Worm (Caenorhabditis elegans): ENCODE measurements around the gene ins-8.

Gene ins-8

DNA sequence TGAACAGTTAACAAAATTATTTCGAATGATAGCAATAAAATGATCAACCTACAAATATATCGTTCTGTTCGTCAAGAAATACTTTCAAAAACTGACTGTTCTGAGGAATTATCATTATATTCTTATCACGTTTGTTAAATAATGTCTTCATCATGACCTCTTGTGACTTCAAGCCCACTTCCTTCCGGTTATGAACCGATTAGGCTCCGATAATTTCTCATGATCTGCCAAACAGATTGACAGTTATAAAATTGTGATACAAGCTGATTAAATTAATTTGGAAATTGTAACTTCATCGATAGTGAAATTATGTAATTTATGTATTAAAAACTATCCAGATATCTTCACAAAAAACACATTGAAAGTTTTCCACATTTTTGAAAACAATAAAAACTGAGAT, at the start of gene ins-8:
TSS of gene ins-8 (minus strand) at position 101 of the 400 bp plus-strand sequence.
- TF ChIP-seq mxl-2 (GFP tag; conservative IDR thresholded peaks at IDR 0.05) (no peak), dmd-9 (GFP tag; IDR thresholded peaks at IDR 0.05) (no peak), nhr-10 (tag; optimal IDR thresholded peaks at IDR 0.05) (no peak), skn-1 (tag; optimal IDR thresholded peaks at IDR 0.05) (no peak), F37D6.2 (tag; optimal IDR thresholded peaks at IDR 0.05) (no peak), lin-39 (tag; optimal IDR thresholded peaks at IDR 0.05) (no peak), unc-130 (GFP tag; optimal IDR thresholded peaks at IDR 0.05) (no peak), unc-62 (GFP tag; optimal IDR thresholded peaks at IDR 0.05 in 1 of 2) (no peak), unc-62 (tag; optimal IDR thresholded peaks at IDR 0.05) (no peak), nhr-237 (tag; optimal IDR thresholded peaks at IDR 0.05) (no peak), dpl-1 (GFP tag; optimal IDR thresholded peaks at IDR 0.05) (no peak), daf-16 (GFP tag; optimal IDR thresholded peaks at IDR 0.05) (no peak), daf-16 (tag; optimal IDR thresholded peaks at IDR 0.05) (no peak), dve-1 (tag; optimal IDR thresholded peaks at IDR 0.05; ENCODE audit: insufficient read depth) (no peak), snpc-4 (tag; optimal IDR thresholded peaks at IDR 0.05) (no peak)

DNA sequence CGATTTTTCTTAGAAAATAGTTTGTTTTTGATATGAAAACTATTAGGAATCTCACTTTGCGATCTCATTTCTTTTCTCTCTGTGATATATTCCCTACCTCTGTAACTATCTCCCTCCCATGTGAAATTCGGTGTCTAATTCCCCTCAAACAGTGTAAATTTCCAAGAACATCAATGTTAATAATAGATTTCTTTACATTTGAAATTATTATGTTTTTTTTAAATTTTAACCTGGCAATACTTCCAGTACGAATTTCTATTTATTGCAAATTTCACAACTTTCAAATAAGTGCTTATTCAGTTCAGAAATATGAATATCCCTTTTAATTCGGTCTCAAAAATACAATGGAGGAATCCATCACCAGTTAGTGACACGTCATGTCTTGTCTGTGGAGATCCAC, 47.6 kb upstream of the ins-8 start, which contains the start of gene nhr-100:
TSS of gene nhr-100 (plus strand) at position 301 of the 400 bp plus-strand sequence.
- TF ChIP-seq F37D6.2 (tag; optimal IDR thresholded peaks at IDR 0.05): no peak
- no peak for TF ChIP-seq daf-16 (GFP tag; optimal IDR thresholded peaks at IDR 0.05)
- no peak for TF ChIP-seq daf-16 (tag; optimal IDR thresholded peaks at IDR 0.05)
- no peak for TF ChIP-seq hif-1 (tag; optimal IDR thresholded peaks at IDR 0.05)
- TF ChIP-seq hlh-30 (tag; optimal IDR thresholded peaks at IDR 0.05; ENCODE audit: insufficient read depth): no peak
- no peak for TF ChIP-seq Y48G9A.11 (GFP tag; IDR thresholded peaks at IDR 0.05)
- no peak for TF ChIP-seq D1046.2 (GFP tag; IDR thresholded peaks at IDR 0.05)
- no peak for TF ChIP-seq daf-8 (GFP tag; IDR thresholded peaks at IDR 0.05)
- TF ChIP-seq rbr-2 (tag; optimal IDR thresholded peaks at IDR 0.05): no peak
- no peak for TF ChIP-seq nhr-6 (tag; optimal IDR thresholded peaks at IDR 0.05)
- no peak for TF ChIP-seq nhr-76 (tag; optimal IDR thresholded peaks at IDR 0.05)

DNA sequence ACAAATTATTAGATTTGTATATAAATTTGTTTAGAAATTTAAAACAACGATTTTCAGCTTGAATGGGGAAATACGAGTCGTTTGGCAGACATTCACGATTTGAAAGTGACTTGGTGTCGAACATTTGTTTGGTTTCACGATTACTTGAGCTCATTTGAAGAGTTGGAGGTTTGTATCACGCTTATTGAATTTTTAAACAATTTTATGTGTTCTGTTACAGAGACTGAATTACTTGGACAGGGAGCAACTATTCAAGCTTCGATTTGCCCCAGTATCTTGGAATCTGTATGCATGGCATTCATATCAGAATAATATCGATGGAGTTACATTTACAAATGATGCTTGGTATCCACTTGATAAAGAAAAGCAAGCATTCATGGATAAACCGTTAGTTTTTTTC, 46.5 kb upstream of the ins-8 start:
- TF ChIP-seq zip-2 (tag; optimal IDR thresholded peaks at IDR 0.05) (no peak), unc-62 (GFP tag; optimal IDR thresholded peaks at IDR 0.05 in 1 of 2) (peak in 1 of 2 experiments; percentile 91), unc-62 (tag; optimal IDR thresholded peaks at IDR 0.05) (no peak), daf-19 (GFP tag; conservative IDR thresholded peaks at IDR 0.05) (no peak), madf-9 (GFP tag; conservative IDR thresholded peaks at IDR 0.05) (no peak), tra-1 (GFP tag; IDR thresholded peaks at IDR 0.05) (no peak), ceh-82 (tag; optimal IDR thresholded peaks at IDR 0.05) (no peak)

DNA sequence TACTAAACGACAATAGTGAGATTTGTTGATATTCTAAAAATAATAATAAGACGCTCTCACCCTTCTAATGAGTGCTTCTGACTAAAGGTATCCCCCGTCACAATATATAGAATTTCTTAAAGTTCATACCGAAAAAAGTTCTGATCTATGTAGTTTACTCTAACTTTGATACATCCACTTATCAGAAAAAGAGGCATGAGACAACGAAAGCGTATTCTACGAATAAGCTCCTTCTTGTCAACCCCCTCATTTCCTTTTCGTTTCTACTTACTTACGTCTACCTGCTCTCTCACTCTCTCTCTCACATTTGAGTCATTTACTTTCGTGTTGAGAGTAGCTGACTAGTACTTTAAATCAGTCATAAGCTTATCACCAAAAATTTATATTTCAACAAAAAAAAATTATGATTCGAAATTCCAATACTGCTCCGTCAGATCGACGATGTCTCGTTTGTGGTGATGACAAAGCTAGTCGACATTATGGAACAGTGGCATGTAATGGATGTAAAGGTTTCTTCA, 44.8 kb upstream of the ins-8 start:
- peak; percentile 80 for TF ChIP-seq aha-1 (tag)
- peak; percentile 38 for TF ChIP-seq nhr-11 (tag; optimal IDR thresholded peaks at IDR 0.05)
- TF ChIP-seq Y75B8A.6 (GFP tag; IDR thresholded peaks at IDR 0.05): no peak
- TF ChIP-seq unc-62 (GFP tag; optimal IDR thresholded peaks at IDR 0.05 in 1 of 2): peak in 1 of 2 experiments; percentile 63
- TF ChIP-seq unc-62 (tag; optimal IDR thresholded peaks at IDR 0.05): no peak
- no peak for TF ChIP-seq lin-15B (tag; optimal IDR thresholded peaks at IDR 0.05)
- no peak for TF ChIP-seq lin-29 (GFP tag; IDR thresholded peaks at IDR 0.05)

DNA sequence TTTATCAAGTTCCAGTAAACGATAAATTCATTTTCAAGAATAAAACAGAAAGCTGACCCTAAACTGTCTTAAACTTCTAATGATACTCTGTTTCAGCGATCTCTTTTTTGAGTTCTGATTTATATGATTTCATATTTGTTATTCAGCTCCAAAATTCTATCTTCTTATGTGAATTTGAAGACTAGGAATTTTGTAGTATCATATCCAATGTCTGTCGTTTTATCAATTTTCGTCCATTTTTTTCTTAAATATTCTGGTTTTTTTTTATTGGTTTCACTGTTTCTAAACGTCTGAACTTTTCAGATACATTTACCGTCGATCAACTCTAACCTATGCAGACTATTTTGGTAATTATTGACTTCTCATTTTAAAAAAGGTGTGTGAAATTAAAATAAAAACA, 44.2 kb upstream of the ins-8 start, which contains the start of the genes nhr-138 and C28D4.18:
TSS of gene nhr-138 (plus strand) at position 304 of the 400 bp plus-strand sequence.
TSS of gene C28D4.18 (plus strand) at position 333 of the 400 bp plus-strand sequence.
- TF ChIP-seq T26A8.4 (GFP tag; IDR thresholded peaks at IDR 0.05): no peak
- TF ChIP-seq nhr-77 (tag; optimal IDR thresholded peaks at IDR 0.05): no peak
- no peak for TF ChIP-seq ceh-82 (tag; optimal IDR thresholded peaks at IDR 0.05)
- no peak for TF ChIP-seq zfp-2 (tag; optimal IDR thresholded peaks at IDR 0.05)
- peak; percentile 95 for TF ChIP-seq aha-1 (tag)
